Fruit fly (Drosophila melanogaster) whole organism, embryonic: ENCODE results near the gene Cp16.

Experiments
- Aef1 ChIP-seq: fragments of 200-800 bp; sonication (Bioruptor generic); IDR thresholded peaks from 3 replicates; pipeline ENCODE4 v1.3.6; 2022; ENCODE audit warnings: missing biosample characterization, missing genetic modification characterization
- CG10462 ChIP-seq: fragments of 200-800 bp; sonication (Bioruptor generic); optimal IDR thresholded peaks from 2 replicates; lab custom pipeline; 2016; ENCODE audit warnings: missing biosample characterization, missing genetic modification characterization
- CG10543 ChIP-seq: fragments of 200-800 bp; sonication (Bioruptor generic); optimal IDR thresholded peaks from 3 replicates; lab custom pipeline; 2017; ENCODE audit warnings: missing biosample characterization, mild to moderate bottlenecking, missing genetic modification characterization, moderate library complexity
- CG11696 ChIP-seq: fragments of 200-800 bp; sonication (Bioruptor generic); IDR thresholded peaks from 2 replicates; pipeline ENCODE4 v1.3.6; 2022; ENCODE audit warnings: missing biosample characterization, missing genetic modification characterization
- CG12155 ChIP-seq: fragments of 200-800 bp; sonication (Bioruptor generic); optimal IDR thresholded peaks from 3 replicates; lab custom pipeline; 2016; ENCODE audit warnings: missing biosample characterization, missing genetic modification characterization
- CG12744 ChIP-seq: fragments of 200-800 bp; sonication (Bioruptor generic); optimal IDR thresholded peaks from 2 replicates; lab custom pipeline; 2016; ENCODE audit warnings: missing biosample characterization, missing genetic modification characterization
- CG13894 ChIP-seq: fragments of 200-800 bp; sonication (Bioruptor generic); optimal IDR thresholded peaks from 3 replicates; lab custom pipeline; 2018; ENCODE audit warnings: missing biosample characterization, mild to moderate bottlenecking, missing genetic modification characterization, moderate library complexity
- CG17361 ChIP-seq: fragments of 200-800 bp; sonication (Bioruptor generic); IDR thresholded peaks from 3 replicates; pipeline ENCODE4 v1.3.6; 2022; ENCODE audit warnings: missing biosample characterization, missing genetic modification characterization
- CG17802 ChIP-seq: fragments of 200-800 bp; sonication (Bioruptor generic); optimal IDR thresholded peaks from 2 replicates; lab custom pipeline; 2018; ENCODE audit warnings: missing biosample characterization, mild to moderate bottlenecking, missing genetic modification characterization, moderate library complexity
- CG18619 ChIP-seq: fragments of 200-800 bp; sonication (Bioruptor generic); optimal IDR thresholded peaks from 3 replicates; lab custom pipeline; 2017; ENCODE audit warnings: missing biosample characterization, mild to moderate bottlenecking, missing genetic modification characterization
- CG2129 ChIP-seq: fragments of 200-800 bp; sonication (Bioruptor generic); IDR thresholded peaks from 2 replicates; pipeline ENCODE4 v1.3.6; 2022; ENCODE audit warnings: missing biosample characterization, missing genetic modification characterization; ENCODE audit not compliant: partially characterized antibody
- CG2875 ChIP-seq: fragments of 200-800 bp; sonication (Bioruptor generic); optimal IDR thresholded peaks from 2 replicates; lab custom pipeline; 2017; ENCODE audit warnings: missing biosample characterization, mild to moderate bottlenecking, missing genetic modification characterization, missing genetic modification reagents
- CG3163 ChIP-seq: fragments of 200-800 bp; sonication (Bioruptor generic); optimal IDR thresholded peaks from 3 replicates; lab custom pipeline; 2016; ENCODE audit warnings: missing biosample characterization, missing genetic modification characterization
- CG32767 ChIP-seq: fragments of 200-800 bp; sonication (Bioruptor generic); IDR thresholded peaks from 2 replicates; pipeline ENCODE4 v1.3.6; 2022; ENCODE audit warnings: missing biosample characterization, missing genetic modification characterization
- CG4328 ChIP-seq: fragments of 200-800 bp; sonication (Bioruptor generic); optimal IDR thresholded peaks from 3 replicates; lab custom pipeline; 2017; ENCODE audit warnings: missing biosample characterization, missing genetic modification reagents, missing genetic modification characterization
- CG4424 ChIP-seq: fragments of 200-800 bp; sonication (Bioruptor generic); optimal IDR thresholded peaks from 3 replicates; lab custom pipeline; 2016; ENCODE audit warnings: missing biosample characterization, missing genetic modification characterization
- CG5953 ChIP-seq: fragments of 200-800 bp; sonication (Bioruptor generic); IDR thresholded peaks from 2 replicates; pipeline ENCODE4 v1.3.6; 2022; ENCODE audit warnings: missing biosample characterization, missing genetic modification characterization
- CG6254 ChIP-seq: fragments of 200-800 bp; sonication (Bioruptor generic); optimal IDR thresholded peaks from 3 replicates; lab custom pipeline; 2017; ENCODE audit warnings: mild to moderate bottlenecking, missing biosample characterization, missing genetic modification reagents, missing genetic modification characterization
- CG7372 ChIP-seq: fragments of 200-800 bp; sonication (Bioruptor generic); IDR thresholded peaks from 2 replicates; pipeline ENCODE4 v1.3.6; 2022; ENCODE audit warnings: missing biosample characterization, missing genetic modification characterization
- CG8388 ChIP-seq: fragments of 200-800 bp; sonication (Bioruptor generic); optimal IDR thresholded peaks from 2 replicates; lab custom pipeline; 2019; ENCODE audit warnings: missing biosample characterization, mild to moderate bottlenecking, missing genetic modification characterization, moderate library complexity
- CG9609 ChIP-seq: fragments of 200-800 bp; sonication (Bioruptor generic); optimal IDR thresholded peaks from 3 replicates; lab custom pipeline; 2016; ENCODE audit warnings: missing biosample characterization, missing genetic modification characterization
- CG9727 ChIP-seq: fragments of 200-800 bp; sonication (Bioruptor generic); optimal IDR thresholded peaks from 3 replicates; lab custom pipeline; 2017; ENCODE audit warnings: missing biosample characterization, mild to moderate bottlenecking, missing genetic modification characterization
- CkIIα-i1 ChIP-seq: fragments of 200-800 bp; sonication (Bioruptor generic); IDR thresholded peaks from 2 replicates; pipeline ENCODE4 v1.3.6; 2022; ENCODE audit warnings: missing biosample characterization, missing genetic modification characterization
- Dad ChIP-seq: fragments of 200-800 bp; sonication (Bioruptor generic); optimal IDR thresholded peaks from 3 replicates; lab custom pipeline; 2016; ENCODE audit warnings: missing biosample characterization, missing genetic modification characterization
- E2f1 ChIP-seq: fragments of 200-800 bp; sonication (Bioruptor generic); IDR thresholded peaks from 2 replicates; pipeline ENCODE4 v1.3.6; 2022; ENCODE audit warnings: missing biosample characterization, missing genetic modification characterization
- H2.0 ChIP-seq: fragments of 200-800 bp; sonication (Bioruptor generic); IDR thresholded peaks from 2 replicates; pipeline ENCODE4 v1.3.6; 2022; ENCODE audit warnings: missing biosample characterization, missing genetic modification characterization
- HLH54F ChIP-seq: fragments of 200-800 bp; sonication (Bioruptor generic); optimal IDR thresholded peaks from 3 replicates; lab custom pipeline; 2016; ENCODE audit warnings: missing biosample characterization, missing genetic modification characterization
- Hmr ChIP-seq: fragments of 200-800 bp; sonication (Bioruptor generic); optimal IDR thresholded peaks from 3 replicates; lab custom pipeline; 2017; ENCODE audit warnings: mild to moderate bottlenecking, missing biosample characterization, missing genetic modification reagents, missing genetic modification characterization
- Hmx ChIP-seq: fragments of 200-800 bp; sonication (Bioruptor generic); optimal IDR thresholded peaks from 2 replicates; lab custom pipeline; 2016; ENCODE audit warnings: missing biosample characterization, missing genetic modification characterization
- Hr3 ChIP-seq: fragments of 200-800 bp; sonication (Bioruptor generic); optimal IDR thresholded peaks from 3 replicates; lab custom pipeline; 2016; ENCODE audit warnings: missing biosample characterization, missing genetic modification characterization
- Kr ChIP-seq: fragments of 200-800 bp; sonication (Bioruptor generic); optimal IDR thresholded peaks from 2 replicates; lab custom pipeline; 2017; ENCODE audit warnings: missing biosample characterization, mild to moderate bottlenecking, missing genetic modification characterization
- Mad ChIP-seq: fragments of 200-800 bp; sonication (Bioruptor generic); optimal IDR thresholded peaks from 2 replicates; lab custom pipeline; 2016; ENCODE audit warnings: missing biosample characterization, missing genetic modification characterization
- Med ChIP-seq: fragments of 200-800 bp; sonication (Bioruptor generic); peaks from one replicate; lab custom pipeline; 2016; ENCODE audit warnings: missing biosample characterization, missing genetic modification characterization, mild to moderate bottlenecking, inconsistent platforms, moderate library complexity
- Oli ChIP-seq: fragments of 200-800 bp; sonication (Bioruptor generic); optimal IDR thresholded peaks from 2 replicates; lab custom pipeline; 2018; ENCODE audit warnings: missing biosample characterization, mild to moderate bottlenecking, missing genetic modification characterization, moderate library complexity
- Poxn ChIP-seq: fragments of 200-800 bp; sonication (Bioruptor generic); IDR thresholded peaks from 2 replicates; pipeline ENCODE4 v1.3.6; 2022; ENCODE audit warnings: missing biosample characterization, missing genetic modification characterization
- Sry-β ChIP-seq: fragments of 200-800 bp; sonication (Bioruptor generic); optimal IDR thresholded peaks from 2 replicates; lab custom pipeline; 2018; ENCODE audit warnings: missing biosample characterization, mild to moderate bottlenecking, missing genetic modification characterization, moderate library complexity
- Sry-δ ChIP-seq: fragments of 200-800 bp; sonication (Bioruptor generic); optimal IDR thresholded peaks from 2 replicates; lab custom pipeline; 2016; ENCODE audit warnings: missing biosample characterization, missing genetic modification characterization
- TFAM ChIP-seq: fragments of 200-800 bp; sonication (Bioruptor generic); optimal IDR thresholded peaks from 2 replicates; lab custom pipeline; 2017; ENCODE audit warnings: missing biosample characterization, missing genetic modification characterization, inconsistent platforms
- al ChIP-seq: fragments of 200-800 bp; sonication (Bioruptor generic); IDR thresholded peaks from 2 replicates; pipeline ENCODE4 v1.3.6; 2022; ENCODE audit warnings: missing biosample characterization, missing genetic modification characterization
- aop ChIP-seq: fragments of 200-800 bp; sonication (Bioruptor generic); IDR thresholded peaks from 2 replicates; pipeline ENCODE4 v1.3.6; 2022; ENCODE audit warnings: missing biosample characterization, missing genetic modification characterization
- ap ChIP-seq: fragments of 200-800 bp; sonication (Bioruptor generic); IDR thresholded peaks from 2 replicates; pipeline ENCODE4 v1.3.6; 2022; ENCODE audit warnings: missing biosample characterization, missing genetic modification characterization
- chm ChIP-seq: fragments of 200-800 bp; sonication (Bioruptor generic); IDR thresholded peaks from 2 replicates; pipeline ENCODE4 v1.3.6; 2022; ENCODE audit warnings: missing biosample characterization, missing genetic modification characterization
- lola ChIP-seq, 3 experiments: fragments of >200 bp in 2 of 3; fragments of 200-800 bp in 1 of 3; sonication (Bioruptor generic) in 1 of 3; optimal IDR thresholded peaks; 2 replicates each; lab custom pipeline; 2017 to 2019; ENCODE audit warnings: missing biosample characterization in 3 of 3, missing genetic modification characterization in 3 of 3, mild to moderate bottlenecking in 1 of 3, moderate library complexity in 1 of 3
- lov ChIP-seq, 2 experiments: fragments of 200-800 bp in 1 of 2; fragments of >200 bp in 1 of 2; sonication (Bioruptor generic) in 1 of 2; IDR thresholded peaks in 1 of 2; optimal IDR thresholded peaks in 1 of 2; 2 replicates in 1 of 2; 3 replicates in 1 of 2; pipeline versions ENCODE4 v1.3.6 to Lab custom; 2017 to 2022; ENCODE audit warnings: missing biosample characterization in 1 of 2, missing genetic modification characterization in 1 of 2
- org-1 ChIP-seq: fragments of 200-800 bp; sonication (Bioruptor generic); optimal IDR thresholded peaks from 2 replicates; lab custom pipeline; 2017; ENCODE audit warnings: missing biosample characterization, missing genetic modification characterization
- pho ChIP-seq: fragments of 200-800 bp; sonication (Bioruptor generic); optimal IDR thresholded peaks from 2 replicates; lab custom pipeline; 2016; ENCODE audit warnings: missing biosample characterization, missing genetic modification characterization
- rib ChIP-seq: fragments of 200-800 bp; sonication (Bioruptor generic); IDR thresholded peaks from 2 replicates; pipeline ENCODE4 v1.3.6; 2022; ENCODE audit warnings: missing biosample characterization, missing genetic modification characterization
- row ChIP-seq: fragments of 200-800 bp; sonication (Bioruptor generic); IDR thresholded peaks from 3 replicates; pipeline ENCODE4 v1.3.6; 2022; ENCODE audit warnings: missing biosample characterization, missing genetic modification characterization
- run ChIP-seq: fragments of 200-800 bp; sonication (Bioruptor generic); optimal IDR thresholded peaks from 3 replicates; lab custom pipeline; 2018; ENCODE audit warnings: missing biosample characterization, mild to moderate bottlenecking, missing genetic modification characterization
- tap ChIP-seq: fragments of 200-800 bp; optimal IDR thresholded peaks from 3 replicates; lab custom pipeline; 2019; ENCODE audit warnings: missing biosample characterization, mild to moderate bottlenecking, missing genetic modification characterization, moderate library complexity
- wek ChIP-seq: fragments of 200-800 bp; sonication (Bioruptor generic); optimal IDR thresholded peaks from 3 replicates; lab custom pipeline; 2018; ENCODE audit warnings: missing biosample characterization, mild to moderate bottlenecking, missing genetic modification characterization, moderate library complexity
- z ChIP-seq: fragments of 200-800 bp; sonication (Bioruptor generic); IDR thresholded peaks from 3 replicates; pipeline ENCODE4 v1.3.6; 2022; ENCODE audit warnings: missing biosample characterization, missing genetic modification characterization

Gene Cp16

DNA sequence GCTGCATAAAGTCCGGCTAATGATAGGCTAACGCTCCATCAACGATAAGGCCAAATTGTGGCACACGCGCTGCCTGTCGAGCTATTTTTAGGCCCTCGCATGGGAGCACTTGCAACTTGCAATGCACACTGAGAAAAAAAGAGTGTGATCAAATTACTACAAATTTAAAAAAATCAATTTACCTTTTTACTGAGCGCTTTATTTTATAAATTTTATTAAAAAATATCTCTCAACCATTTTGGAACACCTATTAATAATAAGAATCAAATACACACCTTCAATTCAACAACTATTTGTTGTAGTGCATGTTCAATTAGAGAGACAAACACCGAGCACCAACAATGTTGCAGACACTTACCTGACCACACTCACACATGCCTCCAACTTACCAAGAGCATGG is 33.7 kb downstream of the Cp16 start (continued):
- TF ChIP-seq CG18619 (no peak), Kr (GFP tag; lab: Kevin White, UChicago) (no peak), row (no peak), wek (GFP tag; lab: Kevin White, UChicago) (no peak), CG32767 (GFP tag; lab: Robert Waterston, UW) (no peak; the same call in 1 of the 2 replicates), TFAM (GFP tag; lab: Kevin White, UChicago) (no peak), HLH54F (GFP tag; lab: Kevin White, UChicago) (no peak), al (GFP tag; lab: Robert Waterston, UW) (no peak), CG17361 (no peak), tap (tag; lab: Kevin White, UChicago) (no peak), lov (optimal IDR thresholded peaks at IDR 0.05; lab: Kevin White, UChicago) (no peak), lov (GFP tag; IDR thresholded peaks at IDR 0.05; lab: Robert Waterston, UW) (peak; percentile 28; the same call in 2 of the 3 replicates), H2.0 (peak; percentile 74), Aef1 (GFP tag; lab: Robert Waterston, UW) (no peak), CG4424 (GFP tag; lab: Kevin White, UChicago) (no peak), chm (GFP tag; lab: Robert Waterston, UW) (peak; percentile 5; the same call in 1 of the 2 replicates), CG12155 (GFP tag; lab: Kevin White, UChicago) (no peak), CG17802 (tag; lab: Kevin White, UChicago) (peak; percentile 5), rib (GFP tag; lab: Robert Waterston, UW) (no peak), Dad (GFP tag; lab: Kevin White, UChicago) (no peak), CG7372 (GFP tag; lab: Robert Waterston, UW) (0 out of 2 replicates have a peak, but pooled peaks have one; percentile 5), org-1 (GFP tag; lab: Kevin White, UChicago) (no peak), run (tag; lab: Kevin White, UChicago) (no peak), pho (GFP tag; lab: Kevin White, UChicago) (no peak), CG10462 (GFP tag; lab: Kevin White, UChicago) (no peak), z (GFP tag; lab: Robert Waterston, UW) (no peak), Hmr (GFP tag; lab: Kevin White, UChicago) (no peak), CG2875 (GFP tag; lab: Kevin White, UChicago) (no peak), CG13894 (no peak), Hr3 (GFP tag; lab: Kevin White, UChicago) (no peak), CG12744 (no peak), CG8388 (GFP tag; lab: Kevin White, UChicago) (peak; percentile 69), CG4328 (no peak), Hmx (no peak), Sry-δ (GFP tag; lab: Kevin White, UChicago) (no peak), Med (GFP tag; lab: Kevin White, UChicago) (no peak), ap (GFP tag; lab: Robert Waterston, UW) (peak; percentile 67), CG5953 (GFP tag; lab: Robert Waterston, UW) (peak; percentile 59), lola (GFP tag; optimal IDR thresholded peaks at IDR 0.05; lab: Kevin White, UChicago) (no peak), CkIIα-i1 (no peak), CG3163 (no peak), CG11696 (0 out of 2 replicates have a peak, but pooled peaks have one; percentile 8), CG9609 (no peak), CG2129 (GFP tag; lab: Robert Waterston, UW) (no peak), aop (GFP tag; lab: Robert Waterston, UW) (no peak), Mad (GFP tag; lab: Kevin White, UChicago) (no peak), Poxn (no peak), E2f1 (GFP tag; lab: Robert Waterston, UW) (no peak), CG10543 (GFP tag; lab: Kevin White, UChicago) (no peak), Sry-β (no peak), CG6254 (GFP tag; lab: Kevin White, UChicago) (no peak), Oli (no peak), CG9727 (GFP tag; lab: Kevin White, UChicago) (no peak)
